Worm (Caenorhabditis elegans) whole organism, L4/young adult: Measurements from ENCODE around the gene dnj-9.

Experiments used
- W03F9.2 ChIP-seq: fragments of 150-350 bp; optimal IDR thresholded peaks from 2 replicates; lab custom pipeline; 2014; ENCODE audit warnings: missing biosample characterization, missing genetic modification characterization
- dao-5 ChIP-seq: sonication (generic microtip); optimal IDR thresholded peaks from 2 replicates; lab custom pipeline; 2016; ENCODE audit warnings: missing genotype, missing genetic modification characterization, moderate library complexity, missing compliant biosample characterization
- him-1 ChIP-seq: sonication (generic microtip); optimal IDR thresholded peaks from 2 replicates; lab custom pipeline; 2016; ENCODE audit warnings: missing genotype, missing genetic modification reagents, missing genetic modification characterization, missing compliant biosample characterization

- TF ChIP-seq him-1 (tag; lab: Kevin White, UChicago) (no peak), W03F9.2 (tag; lab: Kevin White, UChicago) (no peak), dao-5 (tag; lab: Kevin White, UChicago) (no peak)
These were observed 40.7 kb downstream of the dnj-9 start, which contains the start of gene msp-33 for ce11 chrII:4892594-4892993.
